Fruit fly (Drosophila melanogaster) whole organism, embryonic: ENCODE results near the gene pit.

Experiments
- Asciz ChIP-seq: fragments of 200-800 bp; sonication (Bioruptor generic); optimal IDR thresholded peaks from 2 replicates; lab custom pipeline; 2017; ENCODE audit warnings: missing biosample characterization, mild to moderate bottlenecking, missing genetic modification characterization, missing genetic modification reagents
- CG11696 ChIP-seq: fragments of 200-800 bp; sonication (Bioruptor generic); IDR thresholded peaks from 2 replicates; pipeline ENCODE4 v1.3.6; 2022; ENCODE audit warnings: missing biosample characterization, missing genetic modification characterization
- CG14710 ChIP-seq: fragments of 200-800 bp; sonication (Bioruptor generic); optimal IDR thresholded peaks from 3 replicates; lab custom pipeline; 2019; ENCODE audit warnings: missing biosample characterization, mild to moderate bottlenecking, missing genetic modification characterization, moderate library complexity
- CG15479 ChIP-seq: fragments of 200-800 bp; sonication (Bioruptor generic); optimal IDR thresholded peaks from 3 replicates; lab custom pipeline; 2019; ENCODE audit warnings: missing biosample characterization, mild to moderate bottlenecking, missing genetic modification characterization, moderate library complexity
- CG15696 ChIP-seq: fragments of 200-800 bp; sonication (Bioruptor generic); optimal IDR thresholded peaks from 2 replicates; lab custom pipeline; 2019; ENCODE audit warnings: missing biosample characterization, mild to moderate bottlenecking, missing genetic modification characterization, moderate library complexity
- CG16813 ChIP-seq: fragments of 200-800 bp; sonication (Bioruptor generic); IDR thresholded peaks from 3 replicates; pipeline ENCODE4 v1.3.6; 2022; ENCODE audit warnings: missing biosample characterization, missing genetic modification characterization; ENCODE audit not compliant: partially characterized antibody
- CG18262 ChIP-seq: fragments of 200-800 bp; optimal IDR thresholded peaks from 3 replicates; lab custom pipeline; 2019; ENCODE audit warnings: missing biosample characterization, mild to moderate bottlenecking, missing genetic modification characterization, moderate library complexity
- CG2116 ChIP-seq: fragments of 200-800 bp; sonication (Bioruptor generic); optimal IDR thresholded peaks from 3 replicates; lab custom pipeline; 2018; ENCODE audit warnings: missing biosample characterization, mild to moderate bottlenecking, missing genetic modification characterization
- CG2129 ChIP-seq: fragments of 200-800 bp; sonication (Bioruptor generic); IDR thresholded peaks from 2 replicates; pipeline ENCODE4 v1.3.6; 2022; ENCODE audit warnings: missing biosample characterization, missing genetic modification characterization; ENCODE audit not compliant: partially characterized antibody
- CG2712 ChIP-seq: fragments of 200-800 bp; optimal IDR thresholded peaks from 3 replicates; lab custom pipeline; 2019; ENCODE audit warnings: missing biosample characterization, mild to moderate bottlenecking, missing genetic modification characterization, moderate library complexity
- CG34224 ChIP-seq: fragments of 200-800 bp; sonication (Bioruptor generic); IDR thresholded peaks from 3 replicates; pipeline ENCODE4 v1.3.6; 2022; ENCODE audit warnings: missing biosample characterization, missing genetic modification characterization; ENCODE audit not compliant: partially characterized antibody
- CG4404 ChIP-seq: fragments of 200-800 bp; sonication (Bioruptor generic); IDR thresholded peaks from 2 replicates; pipeline ENCODE4 v1.3.6; 2022; ENCODE audit warnings: missing biosample characterization, missing genetic modification characterization
- CG6272 ChIP-seq: fragments of 200-800 bp; sonication (Bioruptor generic); IDR thresholded peaks from 2 replicates; pipeline ENCODE4 v1.3.6; 2022; ENCODE audit warnings: missing biosample characterization, missing genetic modification characterization
- CG7963 ChIP-seq: fragments of 200-800 bp; sonication (Bioruptor generic); IDR thresholded peaks from 3 replicates; pipeline ENCODE4 v1.3.6; 2022; ENCODE audit warnings: missing biosample characterization, missing genetic modification characterization; ENCODE audit not compliant: partially characterized antibody
- CG8765 ChIP-seq: fragments of 200-800 bp; sonication (Bioruptor generic); IDR thresholded peaks from 2 replicates; pipeline ENCODE4 v1.3.6; 2022; ENCODE audit warnings: missing biosample characterization, missing genetic modification characterization
- CG8924 ChIP-seq: fragments of 200-800 bp; optimal IDR thresholded peaks from 3 replicates; lab custom pipeline; 2019; ENCODE audit warnings: missing biosample characterization, mild to moderate bottlenecking, missing genetic modification characterization, moderate library complexity
- CG9797 ChIP-seq: fragments of 200-800 bp; sonication (Bioruptor generic); optimal IDR thresholded peaks from 3 replicates; lab custom pipeline; 2018; ENCODE audit warnings: missing biosample characterization, mild to moderate bottlenecking, missing genetic modification characterization
- D ChIP-seq, 2 experiments: fragments of 200-800 bp in 1 of 2; fragments of >200 bp in 1 of 2; sonication (Bioruptor generic) in 1 of 2; optimal IDR thresholded peaks; 2 replicates in 1 of 2; 3 replicates in 1 of 2; lab custom pipeline; 2017; ENCODE audit warnings: mild to moderate bottlenecking in 1 of 2, missing biosample characterization in 1 of 2, missing genetic modification characterization in 1 of 2, missing genetic modification reagents in 1 of 2
- D19B ChIP-seq: fragments of 200-800 bp; sonication (Bioruptor generic); optimal IDR thresholded peaks from 2 replicates; lab custom pipeline; 2017; ENCODE audit warnings: missing biosample characterization, mild to moderate bottlenecking, missing genetic modification characterization
- Doc3 ChIP-seq: fragments of 200-800 bp; sonication (Bioruptor generic); IDR thresholded peaks from 3 replicates; pipeline ENCODE4 v1.3.6; 2022; ENCODE audit warnings: missing biosample characterization, missing genetic modification characterization; ENCODE audit not compliant: partially characterized antibody
- Dp ChIP-seq: fragments of 200-800 bp; sonication (Bioruptor generic); optimal IDR thresholded peaks from 2 replicates; lab custom pipeline; 2018; ENCODE audit warnings: missing biosample characterization, mild to moderate bottlenecking, missing genetic modification characterization, moderate library complexity
- Dref ChIP-seq: fragments of 200-800 bp; sonication (Bioruptor generic); IDR thresholded peaks from 2 replicates; pipeline ENCODE4 v1.3.6; 2022; ENCODE audit warnings: missing biosample characterization, missing genetic modification characterization
- E2f2 ChIP-seq: fragments of 200-800 bp; sonication (Bioruptor generic); IDR thresholded peaks from 2 replicates; pipeline ENCODE4 v1.3.6; 2022; ENCODE audit warnings: missing biosample characterization, missing genetic modification characterization
- Ets97D ChIP-seq: fragments of 200-800 bp; sonication (Bioruptor generic); optimal IDR thresholded peaks from 3 replicates; lab custom pipeline; 2016; ENCODE audit warnings: missing biosample characterization, missing genetic modification characterization
- Hr39 ChIP-seq: fragments of >200 bp; optimal IDR thresholded peaks from 2 replicates; lab custom pipeline; 2017
- Lim3 ChIP-seq: fragments of 200-800 bp; sonication (Bioruptor generic); IDR thresholded peaks from 2 replicates; pipeline ENCODE4 v1.3.6; 2022; ENCODE audit warnings: missing biosample characterization, missing genetic modification characterization
- MBD-R2 ChIP-seq: fragments of 200-800 bp; sonication (Bioruptor generic); IDR thresholded peaks from 2 replicates; pipeline ENCODE4 v1.3.6; 2022; ENCODE audit warnings: missing biosample characterization, missing genetic modification characterization
- Med ChIP-seq: fragments of 200-800 bp; sonication (Bioruptor generic); peaks from one replicate; lab custom pipeline; 2016; ENCODE audit warnings: missing biosample characterization, missing genetic modification characterization, mild to moderate bottlenecking, inconsistent platforms, moderate library complexity
- NFAT ChIP-seq: fragments of 200-800 bp; sonication (Bioruptor generic); IDR thresholded peaks from 2 replicates; pipeline ENCODE4 v1.3.6; 2022; ENCODE audit warnings: missing biosample characterization, missing genetic modification characterization
- Sin3A ChIP-seq: fragments of >200 bp; optimal IDR thresholded peaks from 2 replicates; lab custom pipeline; 2018
- Six4 ChIP-seq: fragments of 200-800 bp; sonication (Bioruptor generic); optimal IDR thresholded peaks from 2 replicates; lab custom pipeline; 2016; ENCODE audit warnings: missing biosample characterization, missing genetic modification characterization
- TFAM ChIP-seq: fragments of 200-800 bp; sonication (Bioruptor generic); optimal IDR thresholded peaks from 2 replicates; lab custom pipeline; 2017; ENCODE audit warnings: missing biosample characterization, missing genetic modification characterization, inconsistent platforms
- en ChIP-seq: fragments of 200-800 bp; sonication (Bioruptor generic); optimal IDR thresholded peaks from 2 replicates; lab custom pipeline; 2016; ENCODE audit warnings: missing biosample characterization, missing genetic modification characterization
- gcm ChIP-seq: fragments of 200-800 bp; sonication (Bioruptor generic); optimal IDR thresholded peaks from 2 replicates; lab custom pipeline; 2019; ENCODE audit warnings: missing biosample characterization, mild to moderate bottlenecking, missing genetic modification characterization, moderate library complexity
- gfzf ChIP-seq: fragments of 200-800 bp; sonication (Bioruptor generic); optimal IDR thresholded peaks from 2 replicates; lab custom pipeline; 2016; ENCODE audit warnings: missing biosample characterization, mild to moderate bottlenecking, missing genetic modification characterization, moderate library complexity
- jing ChIP-seq: fragments of 200-800 bp; sonication (Bioruptor generic); optimal IDR thresholded peaks from 2 replicates; lab custom pipeline; 2018; ENCODE audit warnings: missing biosample characterization, mild to moderate bottlenecking, missing genetic modification characterization
- kay ChIP-seq: fragments of 200-800 bp; sonication (Bioruptor generic); optimal IDR thresholded peaks from 2 replicates; lab custom pipeline; 2016; ENCODE audit warnings: missing biosample characterization, missing genetic modification characterization
- mam ChIP-seq: fragments of 200-800 bp; sonication (Bioruptor generic); optimal IDR thresholded peaks from 3 replicates; lab custom pipeline; 2016; ENCODE audit warnings: missing biosample characterization, missing genetic modification characterization
- nerfin-1 ChIP-seq: fragments of 200-800 bp; sonication (Bioruptor generic); optimal IDR thresholded peaks from 3 replicates; lab custom pipeline; 2019; ENCODE audit warnings: missing biosample characterization, mild to moderate bottlenecking, missing genetic modification characterization, moderate library complexity
- nmo ChIP-seq: fragments of 200-800 bp; sonication (Bioruptor generic); optimal IDR thresholded peaks from 2 replicates; lab custom pipeline; 2018; ENCODE audit warnings: missing biosample characterization, mild to moderate bottlenecking, missing genetic modification characterization, moderate library complexity
- peb ChIP-seq: fragments of 200-800 bp; sonication (Bioruptor generic); IDR thresholded peaks from 2 replicates; pipeline ENCODE4 v1.3.6; 2022; ENCODE audit warnings: missing biosample characterization, missing genetic modification characterization
- phol ChIP-seq: fragments of 200-800 bp; sonication (Bioruptor generic); optimal IDR thresholded peaks from 3 replicates; lab custom pipeline; 2018; ENCODE audit warnings: missing biosample characterization, mild to moderate bottlenecking, missing genetic modification characterization, moderate library complexity
- pum ChIP-seq: fragments of 200-800 bp; sonication (Bioruptor generic); optimal IDR thresholded peaks from 2 replicates; lab custom pipeline; 2016; ENCODE audit warnings: missing biosample characterization, missing genetic modification characterization
- row ChIP-seq: fragments of 200-800 bp; sonication (Bioruptor generic); IDR thresholded peaks from 3 replicates; pipeline ENCODE4 v1.3.6; 2022; ENCODE audit warnings: missing biosample characterization, missing genetic modification characterization
- salm ChIP-seq: fragments of 200-800 bp; sonication (Bioruptor generic); optimal IDR thresholded peaks from 2 replicates; lab custom pipeline; 2018; ENCODE audit warnings: missing biosample characterization, mild to moderate bottlenecking, missing genetic modification characterization
- sna ChIP-seq: fragments of 200-800 bp; sonication (Bioruptor generic); IDR thresholded peaks from 2 replicates; pipeline ENCODE4 v1.3.6; 2022; ENCODE audit warnings: missing biosample characterization, missing genetic modification characterization; ENCODE audit not compliant: partially characterized antibody
- tap ChIP-seq: fragments of 200-800 bp; optimal IDR thresholded peaks from 3 replicates; lab custom pipeline; 2019; ENCODE audit warnings: missing biosample characterization, mild to moderate bottlenecking, missing genetic modification characterization, moderate library complexity
- tin ChIP-seq: fragments of 200-800 bp; sonication (Bioruptor generic); optimal IDR thresholded peaks from 3 replicates; lab custom pipeline; 2016; ENCODE audit warnings: missing biosample characterization, missing genetic modification characterization
- tio ChIP-seq: fragments of 200-800 bp; sonication (Bioruptor generic); optimal IDR thresholded peaks from 2 replicates; lab custom pipeline; 2017; ENCODE audit warnings: missing biosample characterization, missing genetic modification characterization, inconsistent platforms
- ttk ChIP-seq: fragments of 200-800 bp; sonication (Bioruptor generic); IDR thresholded peaks from 2 replicates; pipeline ENCODE4 v2.1.2; 2022; ENCODE audit warnings: missing biosample characterization, missing genetic modification characterization

Gene pit

DNA sequence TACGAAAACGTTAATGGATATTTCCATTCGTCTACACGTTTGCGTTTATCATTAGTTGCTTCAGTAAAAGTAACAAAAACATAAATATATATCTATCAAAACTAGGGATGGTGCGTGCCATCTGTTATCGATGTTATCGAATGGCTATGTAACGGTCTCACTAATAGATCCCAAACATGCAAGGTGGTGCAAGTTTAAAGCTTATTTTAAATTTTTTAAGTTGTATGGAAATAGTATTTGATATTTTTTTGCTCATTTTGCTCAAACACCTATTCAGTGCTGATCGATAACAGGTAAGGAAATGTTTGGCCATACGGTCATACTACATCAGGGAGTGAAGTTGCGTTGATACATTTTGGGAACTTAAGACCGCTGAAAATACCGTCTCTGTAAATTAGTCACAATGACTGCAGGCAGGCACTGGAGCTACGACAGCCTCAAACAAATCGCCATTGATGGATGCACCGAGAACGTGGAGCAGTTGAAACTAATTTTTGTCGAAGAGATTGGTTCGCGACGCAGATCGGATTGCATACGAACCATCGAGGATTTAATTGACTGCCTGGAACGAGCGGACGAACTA is at the start of gene pit, which contains the start of the genes CG45099, CG6015 and Fadd (continued):
- no peak for TF ChIP-seq CG7963 (GFP tag; lab: Robert Waterston, UW)
- peak; percentile 7 for TF ChIP-seq CG2712 (tag; lab: Kevin White, UChicago)
- TF ChIP-seq CG15696 = peak; percentile 11
- peak; percentile 52; the same call in 1 of the 3 replicates for TF ChIP-seq Doc3 (GFP tag; lab: Robert Waterston, UW)
- no peak for TF ChIP-seq CG18262 (tag; lab: Kevin White, UChicago)
- peak; percentile 30 for TF ChIP-seq nerfin-1 (tag; lab: Kevin White, UChicago)
- TF ChIP-seq tap (tag; lab: Kevin White, UChicago) = no peak
- TF ChIP-seq CG11696 = no peak
- TF ChIP-seq Dp (GFP tag; lab: Kevin White, UChicago) = peak; percentile 14
- TF ChIP-seq Hr39 (lab: Kevin White, UChicago) = no peak
- no peak for TF ChIP-seq Asciz (GFP tag; lab: Kevin White, UChicago)
- no peak for TF ChIP-seq ttk (GFP tag; lab: Robert Waterston, UW)
- TF ChIP-seq gfzf = peak; percentile 69
- TF ChIP-seq CG2116 = peak; percentile 74
- TF ChIP-seq Ets97D (GFP tag; lab: Kevin White, UChicago) = peak; percentile 63
- no peak for TF ChIP-seq en (GFP tag; lab: Kevin White, UChicago)
- TF ChIP-seq MBD-R2 (GFP tag; lab: Robert Waterston, UW) = peak; percentile 66
- peak; percentile 75 for TF ChIP-seq CG34224 (GFP tag; lab: Robert Waterston, UW)
- no peak for TF ChIP-seq gcm (GFP tag; lab: Kevin White, UChicago)
- no peak for TF ChIP-seq jing
- no peak for TF ChIP-seq tin (GFP tag; lab: Kevin White, UChicago)
- peak; percentile 41; the same call in 1 of the 2 replicates for TF ChIP-seq E2f2 (GFP tag; lab: Robert Waterston, UW)
- peak; percentile 6 for TF ChIP-seq pum (GFP tag; lab: Kevin White, UChicago)
- peak; percentile 36 for TF ChIP-seq CG8924 (tag; lab: Kevin White, UChicago)
- no peak for TF ChIP-seq tio
- TF ChIP-seq Lim3 = no peak
- TF ChIP-seq CG14710 (tag; lab: Kevin White, UChicago) = peak; percentile 57
- no peak for TF ChIP-seq CG4404 (GFP tag; lab: Robert Waterston, UW)
- TF ChIP-seq TFAM (GFP tag; lab: Kevin White, UChicago) = no peak
- TF ChIP-seq mam (GFP tag; lab: Kevin White, UChicago) = no peak
- TF ChIP-seq salm (tag; lab: Kevin White, UChicago) = no peak
- peak; percentile 48 for TF ChIP-seq row (GFP tag; lab: Robert Waterston, UW)
- peak; percentile 60; the same call in 1 of the 2 replicates for TF ChIP-seq sna (GFP tag; lab: Robert Waterston, UW)
- TF ChIP-seq nmo (GFP tag; lab: Kevin White, UChicago) = peak; percentile 53
- TF ChIP-seq peb (GFP tag; lab: Robert Waterston, UW) = no peak
- peak; percentile 83 for TF ChIP-seq CG9797 (GFP tag; lab: Kevin White, UChicago)
- TF ChIP-seq phol (tag; lab: Kevin White, UChicago) = peak; percentile 41
- TF ChIP-seq CG8765 (GFP tag; lab: Robert Waterston, UW) = no peak
- peak; percentile 92 for TF ChIP-seq Med (GFP tag; lab: Kevin White, UChicago)
- peak; percentile 9 for TF ChIP-seq D (optimal IDR thresholded peaks at IDR 0.05; lab: Kevin White, UChicago)
- TF ChIP-seq D (GFP tag; optimal IDR thresholded peaks at IDR 0.05; lab: Kevin White, UChicago) = no peak
- 0 out of 2 replicates have a peak, but pooled peaks have one; percentile 11 for TF ChIP-seq NFAT (GFP tag; lab: Robert Waterston, UW)
- peak; percentile 58 for TF ChIP-seq Sin3A
- no peak for TF ChIP-seq Six4 (GFP tag; lab: Kevin White, UChicago)
- peak; percentile 31 for TF ChIP-seq CG15479
- peak; percentile 74 for TF ChIP-seq Dref (GFP tag; lab: Robert Waterston, UW)
- TF ChIP-seq kay (GFP tag; lab: Kevin White, UChicago) = peak; percentile 53
- peak; percentile 66 for TF ChIP-seq CG16813 (GFP tag; lab: Robert Waterston, UW)
- TF ChIP-seq CG2129 = no peak
- TF ChIP-seq CG6272 (GFP tag; lab: Robert Waterston, UW) = no peak
- TF ChIP-seq D19B (GFP tag; lab: Kevin White, UChicago) = no peak
